Worm (Caenorhabditis elegans): Measurements from ENCODE around the gene sre-11.

DNA sequence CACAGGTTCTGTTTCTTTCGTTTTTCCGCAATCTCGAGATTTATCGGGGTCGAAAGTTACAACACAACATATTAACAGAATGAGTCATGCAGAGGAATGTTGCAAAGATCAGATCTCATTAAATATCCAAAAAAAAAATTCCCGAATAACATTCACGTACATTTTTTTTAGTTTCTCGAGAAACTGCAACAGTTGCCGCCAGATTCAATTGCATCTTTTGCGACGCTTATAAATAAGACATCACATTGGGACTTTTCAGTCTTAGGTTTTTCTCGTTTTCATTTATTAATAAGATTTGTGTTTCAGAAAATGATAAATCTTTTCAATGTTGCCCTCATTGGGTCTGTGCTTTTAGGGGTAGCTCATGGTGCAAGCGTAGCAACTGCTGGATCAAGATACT, 29.9 kb upstream of the sre-11 start, which contains the start of gene ZK105.1:
- TF ChIP-seq unc-39 (tag; optimal IDR thresholded peaks at IDR 0.05) (no peak), elt-2 (tag; optimal IDR thresholded peaks at IDR 0.05) (no peak), fos-1 (tag; optimal IDR thresholded peaks at IDR 0.05) (no peak), nhr-23 (tag; optimal IDR thresholded peaks at IDR 0.05) (no peak)

Measured in whole organism, L3 larva.